Fruit fly (Drosophila melanogaster): ENCODE results near the gene CG32485.
A peak's percentile ranks its signal among the peaks of the same experiment; 100 is the strongest.

Gene CG32485

DNA sequence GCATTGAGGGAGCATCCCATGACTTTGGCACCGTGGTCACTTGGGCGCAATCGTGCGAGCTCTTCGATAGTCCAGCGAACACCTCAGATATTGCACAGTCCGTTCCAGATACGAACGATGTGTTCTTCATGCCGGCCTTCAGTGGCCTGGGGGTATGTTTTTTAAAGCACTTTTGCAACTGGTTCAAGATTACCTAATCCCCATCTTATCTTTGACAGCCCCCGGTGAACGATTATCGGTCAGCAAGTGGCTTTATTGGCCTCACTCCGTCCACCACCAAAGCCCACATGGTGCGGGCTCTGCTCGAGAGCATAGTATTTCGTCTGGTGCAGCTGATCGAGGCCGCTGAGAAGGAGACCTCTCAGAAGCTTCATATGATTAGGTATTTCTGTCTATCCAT, 4.0 kb downstream of the CG32485 start:
- no peak for TF ChIP-seq EcR (GFP tag; optimal IDR thresholded peaks at IDR 0.05)
- no peak for TF ChIP-seq Ets98B (GFP tag; IDR thresholded peaks at IDR 0.05)
- TF ChIP-seq CG34367 (tag; optimal IDR thresholded peaks at IDR 0.05) = no peak
- TF ChIP-seq CG15710 (tag; optimal IDR thresholded peaks at IDR 0.05) = no peak
- TF ChIP-seq CG9948 (tag; optimal IDR thresholded peaks at IDR 0.05) = no peak
- TF ChIP-seq fd96Ca (GFP tag; IDR thresholded peaks at IDR 0.05) = no peak
- no peak for TF ChIP-seq gl (tag; optimal IDR thresholded peaks at IDR 0.05)
- no peak for TF ChIP-seq Pif1A (GFP tag; optimal IDR thresholded peaks at IDR 0.05)
- TF ChIP-seq CG14655 (GFP tag; optimal IDR thresholded peaks at IDR 0.05) = no peak
- TF ChIP-seq CG8301 (tag; optimal IDR thresholded peaks at IDR 0.05) = no peak
- TF ChIP-seq Pif1B (GFP tag; optimal IDR thresholded peaks at IDR 0.05) = no peak

DNA sequence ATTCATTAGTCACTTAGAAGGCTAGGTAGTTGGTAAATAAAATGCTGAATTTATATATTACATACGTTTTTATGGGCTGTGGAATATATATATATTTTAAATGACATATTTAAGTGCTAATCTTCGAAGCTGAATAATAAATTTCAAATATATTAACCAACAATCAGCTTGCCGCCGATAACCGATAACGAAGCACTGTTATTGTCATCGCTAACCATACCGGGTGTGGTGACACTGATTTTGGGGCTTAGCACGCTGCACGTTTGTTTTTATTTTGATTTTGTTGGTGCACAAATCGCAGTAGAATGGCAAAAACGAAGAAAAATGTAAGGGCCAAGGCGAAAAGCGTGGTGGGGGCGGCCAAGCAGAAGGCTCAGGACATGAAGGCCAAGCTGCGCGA, 4.7 kb downstream of the CG32485 start, which contains the start of gene CG16753:
Gene CG16753 (plus strand): TSS at position 229 of the 400 bp plus-strand sequence.
- TF ChIP-seq CG34367 (tag; optimal IDR thresholded peaks at IDR 0.05) (no peak), CG17806 (tag; optimal IDR thresholded peaks at IDR 0.05) (no peak), D1 (tag; optimal IDR thresholded peaks at IDR 0.05) (no peak), CG12605 (GFP tag; IDR thresholded peaks at IDR 0.05) (no peak)

dm6 chr3L:3058970-3059883, 9.1 kb downstream of the CG32485 start:
- TF ChIP-seq EcR (GFP tag; optimal IDR thresholded peaks at IDR 0.05) (no peak), Ets98B (GFP tag; IDR thresholded peaks at IDR 0.05) (no peak), CG12605 (GFP tag; IDR thresholded peaks at IDR 0.05) (no peak), CG8159 (tag; optimal IDR thresholded peaks at IDR 0.05) (peak; percentile 16), D1 (tag; optimal IDR thresholded peaks at IDR 0.05) (no peak), CG9948 (tag; optimal IDR thresholded peaks at IDR 0.05) (peak; percentile 10), CG34367 (tag; optimal IDR thresholded peaks at IDR 0.05) (no peak), CG17806 (tag; optimal IDR thresholded peaks at IDR 0.05) (no peak), CG10348 (GFP tag; IDR thresholded peaks at IDR 0.05) (no peak), CG15710 (tag; optimal IDR thresholded peaks at IDR 0.05) (no peak), Pif1B (GFP tag; optimal IDR thresholded peaks at IDR 0.05) (no peak), Pif1A (GFP tag; optimal IDR thresholded peaks at IDR 0.05) (no peak), CG8301 (tag; optimal IDR thresholded peaks at IDR 0.05) (peak; percentile 44), gl (tag; optimal IDR thresholded peaks at IDR 0.05) (no peak), CG14655 (GFP tag; optimal IDR thresholded peaks at IDR 0.05) (no peak), Snoo (tag; optimal IDR thresholded peaks at IDR 0.05) (no peak)

dm6 chr3L:3060054-3060979, 10.2 kb downstream of the CG32485 start:
- peak; percentile 100 for TF ChIP-seq CG4496 (GFP tag; IDR thresholded peaks at IDR 0.05)
- TF ChIP-seq CG12605 (GFP tag; IDR thresholded peaks at IDR 0.05) = peak; percentile 99
- peak; percentile 100 for TF ChIP-seq CG32121 (GFP tag; IDR thresholded peaks at IDR 0.05)
- peak; percentile 99 for TF ChIP-seq CG17806 (tag; optimal IDR thresholded peaks at IDR 0.05)
- TF ChIP-seq fd96Ca (GFP tag; IDR thresholded peaks at IDR 0.05) = peak; percentile 100
- TF ChIP-seq Pif1A (GFP tag; optimal IDR thresholded peaks at IDR 0.05) = peak; percentile 100
- TF ChIP-seq CG9948 (tag; optimal IDR thresholded peaks at IDR 0.05) = peak; percentile 98
- peak; percentile 99 for TF ChIP-seq CG8301 (tag; optimal IDR thresholded peaks at IDR 0.05)
- TF ChIP-seq CG8159 (tag; optimal IDR thresholded peaks at IDR 0.05) = peak; percentile 99
- peak; percentile 99 for TF ChIP-seq CG14655 (GFP tag; optimal IDR thresholded peaks at IDR 0.05)
- peak; percentile 100 for TF ChIP-seq rn (GFP tag; IDR thresholded peaks at IDR 0.05)
- peak; percentile 100 for TF ChIP-seq CG10348 (GFP tag; IDR thresholded peaks at IDR 0.05)
- TF ChIP-seq D1 (tag; optimal IDR thresholded peaks at IDR 0.05) = peak; percentile 83
- TF ChIP-seq CG15710 (tag; optimal IDR thresholded peaks at IDR 0.05) = peak; percentile 99
- TF ChIP-seq CG34367 (tag; optimal IDR thresholded peaks at IDR 0.05) = peak; percentile 99
- TF ChIP-seq Ets98B (GFP tag; IDR thresholded peaks at IDR 0.05) = peak; percentile 100
- peak; percentile 87 for TF ChIP-seq EcR (GFP tag; optimal IDR thresholded peaks at IDR 0.05)
- TF ChIP-seq gl (tag; optimal IDR thresholded peaks at IDR 0.05) = peak; percentile 97
- TF ChIP-seq CG13204 (GFP tag; optimal IDR thresholded peaks at IDR 0.05) = peak; percentile 94
- TF ChIP-seq Snoo (tag; optimal IDR thresholded peaks at IDR 0.05) = peak; percentile 100
- peak; percentile 99 for TF ChIP-seq Pif1B (GFP tag; optimal IDR thresholded peaks at IDR 0.05)

dm6 chr3L:3069774-3070173, 19.7 kb downstream of the CG32485 start:
- TF ChIP-seq CG13204 (GFP tag; optimal IDR thresholded peaks at IDR 0.05) = no peak
- TF ChIP-seq CG15710 (tag; optimal IDR thresholded peaks at IDR 0.05) = no peak
- TF ChIP-seq CG14655 (GFP tag; optimal IDR thresholded peaks at IDR 0.05) = no peak
- peak; percentile 4 for TF ChIP-seq EcR (GFP tag; optimal IDR thresholded peaks at IDR 0.05)
- no peak for TF ChIP-seq CG12605 (GFP tag; IDR thresholded peaks at IDR 0.05)

All from whole organism, pupa.